Fruit fly (Drosophila melanogaster) whole organism, prepupa: ENCODE data around the gene CG16985.

Experiments
- CG11762 ChIP-seq: fragments of 200-800 bp; sonication (Bioruptor generic); optimal IDR thresholded peaks from 3 replicates; lab custom pipeline; 2016; ENCODE audit warnings: missing biosample characterization, missing genetic modification characterization; ENCODE audit not compliant: insufficient read depth
- CG16779 ChIP-seq: fragments of 200-800 bp; sonication (Bioruptor generic); optimal IDR thresholded peaks from 3 replicates; lab custom pipeline; 2017; ENCODE audit warnings: missing biosample characterization, mild to moderate bottlenecking, missing genetic modification characterization
- CG9139 ChIP-seq: fragments of 200-800 bp; sonication (Bioruptor generic); optimal IDR thresholded peaks from 3 replicates; lab custom pipeline; 2017; ENCODE audit warnings: missing biosample characterization, mild to moderate bottlenecking, missing genetic modification characterization
- Eip75B ChIP-seq: fragments of 200-800 bp; sonication (Bioruptor generic); optimal IDR thresholded peaks from 3 replicates; lab custom pipeline; 2016; ENCODE audit warnings: missing biosample characterization, missing genetic modification characterization
- Hr39 ChIP-seq: fragments of 200-800 bp; sonication (Bioruptor generic); optimal IDR thresholded peaks from 2 replicates; lab custom pipeline; 2016; ENCODE audit warnings: missing biosample characterization, missing genetic modification characterization
- Sox14 ChIP-seq: fragments of 200-800 bp; sonication (Bioruptor generic); optimal IDR thresholded peaks from 3 replicates; lab custom pipeline; 2016; ENCODE audit warnings: missing biosample characterization, missing genetic modification characterization
- achi ChIP-seq: fragments of 200-800 bp; sonication (Bioruptor generic); optimal IDR thresholded peaks from 3 replicates; lab custom pipeline; 2016; ENCODE audit warnings: missing biosample characterization, missing genetic modification characterization
- spab ChIP-seq: fragments of 200-800 bp; sonication (Bioruptor generic); optimal IDR thresholded peaks from 2 replicates; lab custom pipeline; 2017; ENCODE audit warnings: missing biosample characterization, mild to moderate bottlenecking, missing genetic modification characterization, missing genetic modification reagents

DNA sequence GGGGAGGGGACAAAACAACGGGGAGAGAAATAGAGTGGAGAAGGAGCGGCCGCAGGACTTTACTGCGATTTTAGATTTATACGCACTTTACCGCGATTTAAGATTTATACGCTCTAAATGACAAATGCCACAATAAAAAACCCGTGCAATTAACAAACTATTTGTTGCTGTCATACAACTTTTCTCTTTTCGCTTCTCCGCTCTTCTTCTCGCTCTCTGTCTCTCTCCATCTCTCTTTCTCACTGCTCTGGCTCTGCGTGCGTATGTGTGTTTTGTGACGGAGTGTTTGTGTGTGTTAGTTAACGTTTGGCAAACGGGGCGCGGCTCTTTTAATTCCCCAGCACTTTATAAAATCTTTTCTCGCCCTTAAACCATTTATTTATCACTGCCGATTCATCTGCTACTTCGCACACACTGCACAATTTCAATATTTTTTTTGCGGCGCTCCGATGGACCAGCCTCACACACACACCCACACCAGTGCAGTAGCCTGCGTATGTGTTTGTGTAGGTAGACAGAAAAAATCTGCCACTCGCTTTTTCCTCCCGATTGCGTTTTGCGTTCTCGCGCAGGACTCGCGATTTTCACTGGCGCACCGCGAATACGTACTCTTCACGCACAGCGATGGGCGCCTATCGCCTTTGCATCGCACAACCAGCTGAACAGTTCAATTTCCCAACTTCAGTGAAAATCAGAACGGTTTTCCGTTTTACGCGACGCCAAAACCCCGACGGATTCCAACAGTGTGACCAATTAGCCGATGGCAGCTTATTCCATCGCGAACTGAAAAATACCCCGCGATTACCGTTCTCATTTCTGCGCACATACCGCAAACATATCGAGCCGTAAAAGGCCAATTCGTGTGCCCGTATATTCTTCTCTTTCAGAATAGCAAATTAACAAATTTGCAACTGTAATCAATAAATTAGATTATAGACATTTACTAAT lies 13.0 kb upstream of the CG16985 start, which contains the start of gene msn:
- TF ChIP-seq Sox14 (GFP tag; lab: Kevin White, UChicago) (peak; percentile 38), spab (no peak), achi (GFP tag; lab: Kevin White, UChicago) (peak; percentile 9), CG11762 (GFP tag; lab: Kevin White, UChicago) (no peak), CG16779 (peak; percentile 43), CG9139 (GFP tag; lab: Kevin White, UChicago) (no peak), Hr39 (GFP tag; lab: Kevin White, UChicago) (no peak), Eip75B (peak; percentile 9)
